Worm (Caenorhabditis elegans) whole organism, mixed stage, embryonic: Measurements from ENCODE around the gene C03F11.2.

Experiments used
- M03D4.4 ChIP-seq: sonication (generic microtip); optimal IDR thresholded peaks from 2 replicates; lab custom pipeline; 2017; ENCODE audit warnings: mild to moderate bottlenecking, missing genetic modification characterization, missing compliant biosample characterization
- bed-3 ChIP-seq: fragments of 200-800 bp; sonication (Bioruptor generic); optimal IDR thresholded peaks from 3 replicates; lab custom pipeline; 2018; ENCODE audit warnings: mild to moderate bottlenecking, missing genetic modification characterization, moderate library complexity, missing compliant biosample characterization
- blmp-1 ChIP-seq: fragments of 150-350 bp; optimal IDR thresholded peaks from 2 replicates; lab custom pipeline; 2014; ENCODE audit warnings: missing biosample characterization, missing genetic modification characterization
- ceh-39 ChIP-seq: fragments of 150-350 bp; optimal IDR thresholded peaks from 2 replicates; lab custom pipeline; 2014; ENCODE audit warnings: missing biosample characterization, missing genetic modification characterization
- ceh-43 ChIP-seq: fragments of 200-800 bp; sonication (Bioruptor generic); optimal IDR thresholded peaks from 2 replicates; lab custom pipeline; 2018; ENCODE audit warnings: mild to moderate bottlenecking, missing genetic modification characterization, moderate library complexity, missing compliant biosample characterization
- ceh-83 ChIP-seq: fragments of 200-800 bp; sonication (Bioruptor generic); optimal IDR thresholded peaks from 2 replicates; lab custom pipeline; 2018; ENCODE audit warnings: mild to moderate bottlenecking, missing genetic modification characterization, missing compliant biosample characterization
- ces-1 ChIP-seq: fragments of 150-350 bp; optimal IDR thresholded peaks from 2 replicates; lab custom pipeline; 2014; ENCODE audit warnings: missing biosample characterization, missing genetic modification reagents, missing genetic modification characterization
- drap-1 ChIP-seq: fragments of 200-800 bp; sonication (Bioruptor generic); optimal IDR thresholded peaks from 3 replicates; lab custom pipeline; 2018; ENCODE audit warnings: mild to moderate bottlenecking, missing genetic modification characterization, missing compliant biosample characterization
- elt-1 ChIP-seq: sonication (generic microtip); optimal IDR thresholded peaks from 2 replicates; lab custom pipeline; 2017; ENCODE audit warnings: missing genetic modification characterization, mild to moderate bottlenecking, missing compliant biosample characterization, antibody characterized with exemption, moderate library complexity, borderline replicate concordance; ENCODE audit not compliant: insufficient read depth
- flh-1 ChIP-seq: fragments of 200-800 bp; sonication (Bioruptor generic); optimal IDR thresholded peaks from 2 replicates; lab custom pipeline; 2018; ENCODE audit warnings: mild to moderate bottlenecking, missing genetic modification characterization, moderate library complexity, missing compliant biosample characterization
- ham-2 ChIP-seq: fragments of 200-800 bp; sonication (Bioruptor generic); optimal IDR thresholded peaks from 2 replicates; lab custom pipeline; 2018; ENCODE audit warnings: mild to moderate bottlenecking, missing genetic modification characterization, missing compliant biosample characterization
- hlh-1 ChIP-seq: fragments of 150-350 bp; optimal IDR thresholded peaks from 2 replicates; lab custom pipeline; 2014; ENCODE audit warnings: missing biosample characterization, missing genetic modification reagents, missing genetic modification characterization
- lin-13 ChIP-seq: fragments of 150-350 bp; optimal IDR thresholded peaks from 2 replicates; lab custom pipeline; 2014; ENCODE audit warnings: missing biosample characterization, missing genetic modification characterization
- lin-32 ChIP-seq: fragments of 200-800 bp; sonication (Bioruptor generic); optimal IDR thresholded peaks from 2 replicates; lab custom pipeline; 2018; ENCODE audit warnings: mild to moderate bottlenecking, missing genetic modification characterization, missing compliant biosample characterization
- lsy-2 ChIP-seq: fragments of 150-350 bp; optimal IDR thresholded peaks from 2 replicates; lab custom pipeline; 2014; ENCODE audit warnings: missing biosample characterization, missing genetic modification characterization
- mab-5 ChIP-seq: fragments of 150-350 bp; optimal IDR thresholded peaks from 2 replicates; lab custom pipeline; 2014; ENCODE audit warnings: missing biosample characterization, missing genetic modification characterization
- mep-1 ChIP-seq: fragments of 150-350 bp; optimal IDR thresholded peaks from 2 replicates; lab custom pipeline; 2017; ENCODE audit warnings: missing biosample characterization, missing genetic modification reagents, missing genetic modification characterization, inconsistent platforms
- mls-2 ChIP-seq: sonication (generic microtip); optimal IDR thresholded peaks from 2 replicates; lab custom pipeline; 2016; ENCODE audit warnings: mild to moderate bottlenecking, missing genetic modification characterization, moderate library complexity, missing compliant biosample characterization
- nhr-12 ChIP-seq: fragments of 150-350 bp; optimal IDR thresholded peaks from 2 replicates; lab custom pipeline; 2014; ENCODE audit warnings: missing biosample characterization, missing genetic modification characterization
- nhr-76 ChIP-seq: sonication (generic microtip); optimal IDR thresholded peaks from 2 replicates; lab custom pipeline; 2017; ENCODE audit warnings: missing biosample characterization, missing genetic modification characterization
- pha-4 ChIP-seq: fragments of 150-350 bp; optimal IDR thresholded peaks from 2 replicates; lab custom pipeline; 2018; ENCODE audit warnings: missing biosample characterization, missing genetic modification reagents, missing genetic modification characterization
- sem-2 ChIP-seq: fragments of 200-800 bp; sonication (Bioruptor generic); optimal IDR thresholded peaks from 2 replicates; lab custom pipeline; 2018; ENCODE audit warnings: mild to moderate bottlenecking, missing genetic modification characterization, missing compliant biosample characterization
- sptf-1 ChIP-seq: sonication (generic microtip); optimal IDR thresholded peaks from 2 replicates; lab custom pipeline; 2017; ENCODE audit warnings: mild to moderate bottlenecking, missing genetic modification characterization, moderate library complexity, missing compliant biosample characterization
- tbx-8 ChIP-seq: fragments of 200-800 bp; sonication (Bioruptor generic); optimal IDR thresholded peaks from 2 replicates; lab custom pipeline; 2018; ENCODE audit warnings: mild to moderate bottlenecking, missing genetic modification characterization, moderate library complexity, missing compliant biosample characterization
- unc-120 ChIP-seq: sonication (generic microtip); optimal IDR thresholded peaks from 2 replicates; lab custom pipeline; 2017; ENCODE audit warnings: missing genetic modification characterization, missing compliant biosample characterization; ENCODE audit not compliant: poor library complexity, severe bottlenecking
- unc-39 ChIP-seq: fragments of 150-350 bp; optimal IDR thresholded peaks from 2 replicates; lab custom pipeline; 2014; ENCODE audit warnings: missing biosample characterization, missing genetic modification characterization
- unc-62 ChIP-seq: fragments of 150-350 bp; optimal IDR thresholded peaks from 2 replicates; lab custom pipeline; 2014; ENCODE audit warnings: missing biosample characterization, missing genetic modification reagents, missing genetic modification characterization
- zip-8 ChIP-seq: fragments of 150-350 bp; optimal IDR thresholded peaks from 2 replicates; lab custom pipeline; 2014; ENCODE audit warnings: missing biosample characterization, missing genetic modification characterization

The C03F11.2 gene

DNA sequence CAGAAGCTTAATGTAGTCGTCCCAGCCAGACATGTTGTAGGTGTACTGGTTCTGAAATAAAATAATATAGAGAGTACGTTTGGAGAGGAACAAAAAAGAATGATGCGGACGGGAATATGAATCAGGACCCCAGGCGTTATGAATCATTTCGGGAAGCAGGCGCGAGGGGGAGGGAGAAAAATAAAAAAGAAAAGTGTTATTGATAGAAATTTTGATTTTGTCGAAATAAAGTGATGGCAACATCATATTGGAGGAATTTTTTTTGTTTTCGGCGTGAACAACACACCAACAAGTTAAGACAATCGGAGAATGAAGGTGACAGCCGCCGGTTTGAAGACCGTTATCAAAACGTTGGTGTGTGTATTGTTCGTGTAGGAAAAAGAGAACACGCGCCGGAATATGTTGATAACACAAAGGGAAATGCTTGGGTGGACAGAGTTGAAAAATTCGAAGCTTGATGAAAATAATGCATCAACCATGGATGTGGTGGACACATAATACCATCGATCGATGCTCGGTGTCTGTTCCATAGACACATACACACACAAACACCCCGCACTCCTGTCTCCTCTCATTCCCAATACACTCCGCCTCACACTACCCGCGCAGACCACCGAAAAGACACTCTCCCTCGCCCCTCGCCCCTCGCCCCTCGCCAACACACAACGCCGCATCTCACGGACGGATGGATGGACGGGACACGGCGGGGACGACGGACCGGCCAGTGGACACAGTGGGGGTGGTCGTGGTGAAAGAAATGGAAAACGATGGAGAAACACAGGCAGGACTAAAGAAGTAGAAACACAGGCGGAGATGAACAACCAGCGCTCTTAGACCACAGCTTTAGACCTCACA is 43.0 kb downstream of the C03F11.2 start, which contains the start of gene pfn-2 (continued):
- no peak for TF ChIP-seq unc-62
- peak; percentile 44 for TF ChIP-seq ham-2 (GFP tag; lab: Kevin White, UChicago)
- peak; percentile 68 for TF ChIP-seq M03D4.4 (tag; lab: Kevin White, UChicago)
- TF ChIP-seq ceh-83 (GFP tag; lab: Kevin White, UChicago), result no peak
- peak; percentile 74 for TF ChIP-seq sptf-1
- peak; percentile 42 for TF ChIP-seq sem-2 (GFP tag; lab: Kevin White, UChicago)
- TF ChIP-seq blmp-1 (tag; lab: Kevin White, UChicago), result no peak
- no peak for TF ChIP-seq bed-3 (GFP tag; lab: Kevin White, UChicago)
- TF ChIP-seq lin-32 (GFP tag; lab: Kevin White, UChicago), result peak; percentile 33
- TF ChIP-seq drap-1 (GFP tag; lab: Kevin White, UChicago), result peak; percentile 18
- no peak for TF ChIP-seq mab-5 (tag; lab: Kevin White, UChicago)
- no peak for TF ChIP-seq unc-120 (tag; lab: Kevin White, UChicago)
- TF ChIP-seq, all 35 proteins: peak for 8

DNA sequence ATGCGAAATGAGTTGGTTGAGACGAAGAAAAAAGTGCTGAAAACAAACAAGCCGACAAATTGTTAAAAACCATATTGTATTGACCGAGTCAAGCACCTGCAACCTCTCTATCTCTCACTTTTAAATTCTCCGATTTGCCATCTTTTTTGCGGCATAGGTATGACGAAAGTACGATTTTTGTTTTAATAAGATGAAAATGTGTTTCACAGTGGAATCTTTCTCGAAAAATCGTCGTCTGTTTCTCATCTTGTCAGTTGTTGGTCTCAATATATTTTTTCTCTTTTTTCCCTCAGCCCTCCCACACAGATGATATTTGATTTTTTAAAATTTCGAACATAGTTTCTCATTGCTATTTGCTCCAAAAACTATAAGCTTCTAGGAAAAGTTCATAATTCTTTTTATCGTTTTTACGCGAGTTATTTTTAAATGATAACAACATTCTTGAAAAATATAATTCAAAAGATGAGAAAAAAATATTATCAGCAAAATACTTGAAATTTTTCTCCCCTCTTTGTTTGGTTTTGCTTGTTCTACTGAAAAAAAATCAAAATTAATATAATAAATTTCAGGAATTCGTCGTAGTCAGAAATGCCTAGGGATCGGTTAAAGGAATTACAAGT is 48.6 kb downstream of the C03F11.2 start, which contains the start of gene syx-3:
TSS of gene syx-3 (plus strand) at position 570 of the 620 bp plus-strand sequence.
- no peak for TF ChIP-seq nhr-76
- no peak for TF ChIP-seq unc-39 (tag; lab: Kevin White, UChicago)
- no peak for TF ChIP-seq mab-5 (tag; lab: Kevin White, UChicago)
- TF ChIP-seq M03D4.4 (tag; lab: Kevin White, UChicago), result no peak
- TF ChIP-seq ceh-43 (GFP tag; lab: Kevin White, UChicago), result no peak
- no peak for TF ChIP-seq elt-1 (tag; lab: Kevin White, UChicago)
- TF ChIP-seq hlh-1 (tag; lab: Kevin White, UChicago), result no peak
- no peak for TF ChIP-seq flh-1 (GFP tag; lab: Kevin White, UChicago)

DNA sequence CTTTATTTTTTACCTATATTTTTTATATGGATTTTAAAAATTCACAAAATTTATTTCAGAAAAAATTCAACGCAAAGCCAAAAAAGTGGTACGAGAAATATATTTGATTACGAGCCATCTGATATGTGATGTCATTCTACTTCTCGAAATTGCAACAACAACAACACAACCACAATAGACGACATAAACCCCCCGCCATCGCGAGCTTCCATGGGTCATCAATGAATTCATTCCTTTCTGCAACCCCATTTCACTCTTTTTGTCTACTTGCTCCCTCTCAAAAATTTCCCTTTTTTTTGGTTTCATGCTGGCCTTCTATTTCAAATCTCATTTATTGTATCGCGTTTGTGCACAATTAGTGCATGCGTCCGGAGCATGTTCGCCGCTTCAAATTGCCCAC is 49.3 kb downstream of the C03F11.2 start:
- TF ChIP-seq sem-2 (GFP tag; lab: Kevin White, UChicago), result no peak
- no peak for TF ChIP-seq lin-13
- TF ChIP-seq bed-3 (GFP tag; lab: Kevin White, UChicago), result no peak
- TF ChIP-seq hlh-1 (tag; lab: Kevin White, UChicago), result no peak
- TF ChIP-seq lsy-2, result no peak
- no peak for TF ChIP-seq mep-1

DNA sequence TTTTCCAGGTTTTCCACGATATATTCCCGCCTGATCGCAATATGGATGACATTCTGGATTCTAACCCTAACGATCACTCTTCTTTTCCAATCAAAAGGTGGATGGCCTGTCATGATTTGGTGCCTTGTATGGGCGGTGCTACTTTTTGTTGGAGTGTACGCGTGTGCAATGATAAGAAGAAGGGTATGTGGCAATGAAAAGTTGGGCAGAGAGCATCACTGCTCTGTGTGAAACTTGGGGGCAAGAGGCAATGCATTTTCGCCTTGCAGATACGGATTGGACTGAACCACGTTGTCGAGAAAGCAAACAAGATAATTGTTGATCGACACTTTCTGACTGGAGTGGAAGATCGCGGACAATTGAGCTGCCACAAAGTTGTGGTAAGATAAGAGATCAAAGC is 50.9 kb downstream of the C03F11.2 start:
- no peak for TF ChIP-seq tbx-8 (GFP tag; lab: Kevin White, UChicago)
- no peak for TF ChIP-seq ham-2 (GFP tag; lab: Kevin White, UChicago)
- TF ChIP-seq elt-1 (tag; lab: Kevin White, UChicago), result no peak
- TF ChIP-seq M03D4.4 (tag; lab: Kevin White, UChicago), result no peak
- TF ChIP-seq pha-4 (tag; lab: Kevin White, UChicago), result no peak
- no peak for TF ChIP-seq bed-3 (GFP tag; lab: Kevin White, UChicago)
- TF ChIP-seq ces-1 (GFP tag; lab: Kevin White, UChicago), result no peak
- no peak for TF ChIP-seq ceh-39 (tag; lab: Kevin White, UChicago)
- no peak for TF ChIP-seq zip-8
- TF ChIP-seq nhr-12 (tag; lab: Kevin White, UChicago), result no peak
- no peak for TF ChIP-seq nhr-76
- no peak for TF ChIP-seq mls-2 (tag; lab: Kevin White, UChicago)
- no peak for TF ChIP-seq lin-32 (GFP tag; lab: Kevin White, UChicago)
